Fruit fly (Drosophila melanogaster) whole organism, pupa: Measurements from ENCODE around the gene CG5906.
A peak's percentile ranks its signal among the peaks of the same experiment; 100 is the strongest.

Experiments
- CG10348 ChIP-seq: fragments of 200-800 bp; sonication (Bioruptor generic); IDR thresholded peaks from 2 replicates; pipeline ENCODE4 v1.3.6; 2022; ENCODE audit warnings: missing biosample characterization, missing genetic modification characterization
- CG12605 ChIP-seq: fragments of 200-800 bp; sonication (Bioruptor generic); IDR thresholded peaks from 2 replicates; pipeline ENCODE4 v1.3.6; 2022; ENCODE audit warnings: missing biosample characterization, missing genetic modification characterization
- CG13204 ChIP-seq: fragments of 200-800 bp; sonication (Bioruptor generic); optimal IDR thresholded peaks from 2 replicates; lab custom pipeline; 2018; ENCODE audit warnings: missing biosample characterization, mild to moderate bottlenecking, missing genetic modification characterization, moderate library complexity
- CG14655 ChIP-seq: fragments of 200-800 bp; sonication (Bioruptor generic); optimal IDR thresholded peaks from 3 replicates; lab custom pipeline; 2017; ENCODE audit warnings: mild to moderate bottlenecking, missing biosample characterization, missing genetic modification reagents, missing genetic modification characterization
- CG15710 ChIP-seq: fragments of 200-800 bp; sonication (Bioruptor generic); optimal IDR thresholded peaks from 2 replicates; lab custom pipeline; 2018; ENCODE audit warnings: missing biosample characterization, mild to moderate bottlenecking, missing genetic modification characterization, moderate library complexity
- CG17806 ChIP-seq: fragments of 200-800 bp; sonication (Bioruptor generic); optimal IDR thresholded peaks from 2 replicates; lab custom pipeline; 2018; ENCODE audit warnings: missing biosample characterization, mild to moderate bottlenecking, missing genetic modification characterization, moderate library complexity
- CG32121 ChIP-seq: fragments of 200-800 bp; sonication (Bioruptor generic); IDR thresholded peaks from 2 replicates; pipeline ENCODE4 v1.3.6; 2022; ENCODE audit warnings: missing biosample characterization, missing genetic modification characterization
- CG34367 ChIP-seq: fragments of 200-800 bp; sonication (Bioruptor generic); optimal IDR thresholded peaks from 2 replicates; lab custom pipeline; 2018; ENCODE audit warnings: missing biosample characterization, mild to moderate bottlenecking, missing genetic modification characterization
- CG4496 ChIP-seq: fragments of 200-800 bp; sonication (Bioruptor generic); IDR thresholded peaks from 3 replicates; pipeline ENCODE4 v1.3.6; 2022; ENCODE audit warnings: missing biosample characterization, missing genetic modification characterization
- CG8159 ChIP-seq: fragments of 200-800 bp; sonication (Bioruptor generic); optimal IDR thresholded peaks from 3 replicates; lab custom pipeline; 2018; ENCODE audit warnings: missing biosample characterization, mild to moderate bottlenecking, missing genetic modification characterization, moderate library complexity
- CG8301 ChIP-seq: fragments of 200-800 bp; sonication (Bioruptor generic); optimal IDR thresholded peaks from 2 replicates; lab custom pipeline; 2018; ENCODE audit warnings: missing biosample characterization, mild to moderate bottlenecking, missing genetic modification characterization
- CG9948 ChIP-seq: fragments of 200-800 bp; sonication (Bioruptor generic); optimal IDR thresholded peaks from 2 replicates; lab custom pipeline; 2018; ENCODE audit warnings: missing biosample characterization, mild to moderate bottlenecking, missing genetic modification characterization, moderate library complexity
- D1 ChIP-seq: fragments of 200-800 bp; sonication (Bioruptor generic); optimal IDR thresholded peaks from 2 replicates; lab custom pipeline; 2018; ENCODE audit warnings: missing biosample characterization, mild to moderate bottlenecking, missing genetic modification characterization, moderate library complexity
- EcR ChIP-seq: fragments of 200-800 bp; sonication (Bioruptor generic); optimal IDR thresholded peaks from 3 replicates; lab custom pipeline; 2019; ENCODE audit warnings: missing biosample characterization, missing genetic modification characterization, mild to moderate bottlenecking, moderate library complexity, missing genetic modification reagents
- Ets98B ChIP-seq: fragments of 200-800 bp; sonication (Bioruptor generic); IDR thresholded peaks from 2 replicates; pipeline ENCODE4 v1.3.6; 2022; ENCODE audit warnings: missing biosample characterization, missing genetic modification characterization
- Pif1A ChIP-seq: fragments of 200-800 bp; sonication (Bioruptor generic); optimal IDR thresholded peaks from 3 replicates; lab custom pipeline; 2016; ENCODE audit warnings: missing biosample characterization, missing genetic modification characterization
- Pif1B ChIP-seq: fragments of 200-800 bp; sonication (Bioruptor generic); optimal IDR thresholded peaks from 3 replicates; lab custom pipeline; 2016; ENCODE audit warnings: missing biosample characterization, missing genetic modification characterization
- Snoo ChIP-seq: fragments of 200-800 bp; sonication (Bioruptor generic); optimal IDR thresholded peaks from 3 replicates; lab custom pipeline; 2017; ENCODE audit warnings: missing biosample characterization, mild to moderate bottlenecking, missing genetic modification characterization, inconsistent platforms
- fd96Ca ChIP-seq: fragments of 200-800 bp; sonication (Bioruptor generic); IDR thresholded peaks from 3 replicates; pipeline ENCODE4 v1.3.6; 2022; ENCODE audit warnings: missing biosample characterization, missing genetic modification characterization
- gl ChIP-seq: fragments of 200-800 bp; sonication (Bioruptor generic); optimal IDR thresholded peaks from 2 replicates; lab custom pipeline; 2018; ENCODE audit warnings: missing biosample characterization, mild to moderate bottlenecking, missing genetic modification characterization
- rn ChIP-seq: fragments of 200-800 bp; sonication (Bioruptor generic); IDR thresholded peaks from 2 replicates; pipeline ENCODE4 v1.3.6; 2022; ENCODE audit warnings: missing biosample characterization, missing genetic modification characterization

The CG5906 gene

dm6 chr3L:11876036-11876435 lies 4.9 kb upstream of the CG5906 start:
- no peak for TF ChIP-seq fd96Ca (GFP tag; lab: Robert Waterston, UW)
- no peak for TF ChIP-seq EcR (GFP tag; lab: Kevin White, UChicago)
- no peak for TF ChIP-seq Snoo (tag; lab: Kevin White, UChicago)
- no peak for TF ChIP-seq Pif1A (GFP tag; lab: Kevin White, UChicago)
- TF ChIP-seq Pif1B, result no peak
- TF ChIP-seq CG4496, result no peak
- no peak for TF ChIP-seq D1 (tag; lab: Kevin White, UChicago)
- no peak for TF ChIP-seq CG8159 (tag; lab: Kevin White, UChicago)
- TF ChIP-seq CG34367 (tag; lab: Kevin White, UChicago), result no peak
- no peak for TF ChIP-seq CG17806
- TF ChIP-seq CG32121, result no peak

DNA sequence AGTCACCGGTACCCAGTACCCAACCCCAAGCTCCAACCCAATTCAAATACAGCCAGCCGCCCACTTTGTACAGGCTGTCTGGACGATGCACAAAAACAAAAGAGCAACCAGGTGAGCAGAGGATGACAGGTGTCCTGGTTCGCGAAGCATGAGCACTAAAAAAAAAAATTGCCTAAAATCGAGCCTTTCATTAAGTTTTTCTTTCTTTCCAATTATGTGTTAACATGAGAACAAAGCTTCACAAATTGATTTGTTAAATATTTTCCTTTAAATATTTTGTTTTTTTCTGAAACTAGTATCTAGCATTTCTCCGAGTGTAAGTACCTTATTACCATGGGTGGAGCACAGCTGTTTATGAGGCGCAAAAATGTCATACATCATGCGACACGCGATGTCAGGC lies 3.7 kb upstream of the CG5906 start:
- TF ChIP-seq CG15710 (peak; percentile 42), CG8159 (tag; lab: Kevin White, UChicago) (peak; percentile 49), CG4496 (0 out of 3 replicates have a peak, but pooled peaks have one; percentile 20), CG17806 (no peak), Ets98B (GFP tag; lab: Robert Waterston, UW) (no peak), CG9948 (tag; lab: Kevin White, UChicago) (peak; percentile 15), CG14655 (peak; percentile 27), Pif1B (no peak), Pif1A (GFP tag; lab: Kevin White, UChicago) (peak; percentile 16)

DNA sequence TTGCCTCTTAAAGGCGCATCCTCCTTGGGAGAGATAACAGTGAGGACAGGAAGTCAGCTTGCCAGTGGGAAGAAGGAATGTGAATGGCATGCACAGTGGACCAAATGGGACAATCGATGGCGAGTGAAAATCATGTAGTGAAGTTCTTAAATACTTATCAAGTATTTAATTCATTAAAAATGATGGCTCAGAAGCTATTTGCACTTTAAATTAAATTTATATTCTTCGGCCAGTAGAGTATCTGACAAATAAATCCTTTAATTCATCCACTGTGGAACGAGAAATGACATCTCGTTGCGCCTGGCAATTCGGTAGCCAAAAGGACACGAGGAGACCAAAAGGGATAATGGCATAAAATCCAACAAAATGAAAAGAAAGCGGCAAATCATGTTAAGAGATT lies 1.8 kb downstream of the CG5906 start:
- no peak for TF ChIP-seq fd96Ca (GFP tag; lab: Robert Waterston, UW)
- no peak for TF ChIP-seq Pif1A (GFP tag; lab: Kevin White, UChicago)
- no peak for TF ChIP-seq CG8301 (tag; lab: Kevin White, UChicago)
- TF ChIP-seq CG8159 (tag; lab: Kevin White, UChicago), result peak; percentile 13

dm6 chr3L:11863587-11863986 lies 7.5 kb downstream of the CG5906 start:
- TF ChIP-seq CG10348 (no peak), CG15710 (peak; percentile 30), fd96Ca (GFP tag; lab: Robert Waterston, UW) (no peak), Pif1A (GFP tag; lab: Kevin White, UChicago) (no peak), D1 (tag; lab: Kevin White, UChicago) (no peak), CG8301 (tag; lab: Kevin White, UChicago) (no peak), Ets98B (GFP tag; lab: Robert Waterston, UW) (no peak), CG32121 (no peak), CG12605 (no peak), Snoo (tag; lab: Kevin White, UChicago) (no peak), CG14655 (peak; percentile 37), Pif1B (no peak), EcR (GFP tag; lab: Kevin White, UChicago) (no peak), CG34367 (tag; lab: Kevin White, UChicago) (no peak), gl (tag; lab: Kevin White, UChicago) (no peak), CG13204 (GFP tag; lab: Kevin White, UChicago) (no peak), CG9948 (tag; lab: Kevin White, UChicago) (peak; percentile 21), CG17806 (no peak), CG8159 (tag; lab: Kevin White, UChicago) (peak; percentile 69), CG4496 (no peak), rn (GFP tag; lab: Robert Waterston, UW) (no peak)

DNA sequence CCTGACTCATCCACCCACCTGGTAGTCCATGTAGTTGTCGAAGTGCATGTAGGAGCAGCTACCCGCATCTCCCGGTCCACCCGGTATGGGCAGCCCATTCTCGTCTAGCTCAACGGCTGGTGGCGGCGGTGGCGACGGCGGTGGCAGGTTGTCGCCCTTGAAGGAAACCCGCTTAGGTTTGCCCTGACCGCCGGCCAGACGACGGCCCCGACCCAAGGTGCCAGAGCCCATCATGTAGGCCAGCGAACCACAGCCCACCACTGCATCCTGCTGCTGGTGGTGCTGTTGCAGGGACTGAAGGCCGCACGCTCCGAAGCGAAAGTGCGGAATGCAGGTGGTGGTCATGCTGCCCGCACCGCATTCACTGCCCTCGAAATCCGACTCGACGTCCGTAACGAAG lies 8.8 kb downstream of the CG5906 start:
- TF ChIP-seq CG12605 (no peak), CG13204 (GFP tag; lab: Kevin White, UChicago) (no peak), fd96Ca (GFP tag; lab: Robert Waterston, UW) (no peak), Pif1B (no peak)

dm6 chr3L:11858745-11859144 lies 12.4 kb downstream of the CG5906 start:
- TF ChIP-seq rn (GFP tag; lab: Robert Waterston, UW), result no peak
- TF ChIP-seq CG34367 (tag; lab: Kevin White, UChicago), result no peak
- no peak for TF ChIP-seq CG9948 (tag; lab: Kevin White, UChicago)
- TF ChIP-seq CG8301 (tag; lab: Kevin White, UChicago), result no peak

dm6 chr3L:11852924-11853323 lies 18.2 kb downstream of the CG5906 start:
- no peak for TF ChIP-seq CG17806
- no peak for TF ChIP-seq CG10348
- TF ChIP-seq Ets98B (GFP tag; lab: Robert Waterston, UW), result no peak
- TF ChIP-seq gl (tag; lab: Kevin White, UChicago), result no peak
- no peak for TF ChIP-seq CG8159 (tag; lab: Kevin White, UChicago)
- no peak for TF ChIP-seq CG9948 (tag; lab: Kevin White, UChicago)
- TF ChIP-seq D1 (tag; lab: Kevin White, UChicago), result no peak
- no peak for TF ChIP-seq CG14655
- TF ChIP-seq Snoo (tag; lab: Kevin White, UChicago), result no peak
- no peak for TF ChIP-seq CG8301 (tag; lab: Kevin White, UChicago)
- TF ChIP-seq Pif1B, result no peak
- no peak for TF ChIP-seq CG32121
- no peak for TF ChIP-seq CG15710
- TF ChIP-seq EcR (GFP tag; lab: Kevin White, UChicago), result no peak
- TF ChIP-seq fd96Ca (GFP tag; lab: Robert Waterston, UW), result no peak
- no peak for TF ChIP-seq rn (GFP tag; lab: Robert Waterston, UW)
- TF ChIP-seq CG34367 (tag; lab: Kevin White, UChicago), result no peak
- TF ChIP-seq Pif1A (GFP tag; lab: Kevin White, UChicago), result no peak
- no peak for TF ChIP-seq CG4496
- no peak for TF ChIP-seq CG13204 (GFP tag; lab: Kevin White, UChicago)
- TF ChIP-seq, all 21 proteins: peak for 0
